Fruit fly (Drosophila melanogaster): ENCODE data around the gene Or85f.

Gene Or85f

DNA sequence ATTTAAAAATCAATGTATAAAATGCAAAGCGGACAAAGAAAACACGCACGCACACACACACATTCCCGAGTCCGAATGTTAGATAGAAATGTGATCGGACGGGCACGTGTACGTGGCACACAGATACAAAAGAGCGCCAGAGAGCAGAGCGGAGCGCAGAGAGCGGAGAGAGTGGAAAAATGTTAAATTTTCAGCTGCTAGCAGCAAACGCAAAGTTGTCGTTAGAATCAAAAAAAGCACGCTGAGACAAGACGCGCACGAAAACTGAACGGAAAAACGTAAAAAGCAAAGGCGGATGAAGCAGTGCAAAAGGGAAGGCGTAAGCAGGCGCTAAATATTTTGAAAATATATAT, 21.3 kb downstream of the Or85f start (continued):
- TF ChIP-seq gsb-n (tag; optimal IDR thresholded peaks at IDR 0.05) (no peak), sens-2 (GFP tag; IDR thresholded peaks at IDR 0.05) (no peak), ewg (GFP tag; optimal IDR thresholded peaks at IDR 0.05) (no peak), Dek (tag; optimal IDR thresholded peaks at IDR 0.05) (no peak), Fer3 (tag; optimal IDR thresholded peaks at IDR 0.05) (peak; percentile 23), CG15696 (tag; optimal IDR thresholded peaks at IDR 0.05) (no peak), sima (GFP tag; optimal IDR thresholded peaks at IDR 0.05) (no peak), cad (GFP tag; optimal IDR thresholded peaks at IDR 0.05) (no peak), maf-S (GFP tag; optimal IDR thresholded peaks at IDR 0.05) (no peak), CG18619 (GFP tag; optimal IDR thresholded peaks at IDR 0.05) (no peak), CG10209 (GFP tag; optimal IDR thresholded peaks at IDR 0.05) (no peak), CG13287 (GFP tag; IDR thresholded peaks at IDR 0.05; ENCODE audit: partially characterized antibody) (no peak), pros (GFP tag; optimal IDR thresholded peaks at IDR 0.05) (no peak), hbn (GFP tag; IDR thresholded peaks at IDR 0.05; ENCODE audit: partially characterized antibody) (no peak), CG15073 (GFP tag; optimal IDR thresholded peaks at IDR 0.05) (no peak), Hr78 (GFP tag; optimal IDR thresholded peaks at IDR 0.05) (no peak), CG7839 (tag; optimal IDR thresholded peaks at IDR 0.05) (no peak), Abd-B (GFP tag; optimal IDR thresholded peaks at IDR 0.05) (no peak), ab (GFP tag; optimal IDR thresholded peaks at IDR 0.05) (no peak), Fer1 (GFP tag; optimal IDR thresholded peaks at IDR 0.05) (peak; percentile 41), jigr1 (GFP tag; IDR thresholded peaks at IDR 0.05) (no peak), CG12942 (GFP tag; optimal IDR thresholded peaks at IDR 0.05) (no peak), dmrt99B (tag; optimal IDR thresholded peaks at IDR 0.05) (no peak), Meics (GFP tag; optimal IDR thresholded peaks at IDR 0.05) (no peak), Atf3 (GFP tag; optimal IDR thresholded peaks at IDR 0.05) (no peak), Nf-YB (GFP tag; optimal IDR thresholded peaks at IDR 0.05) (no peak), nerfin-1 (tag; optimal IDR thresholded peaks at IDR 0.05) (peak; percentile 79), CG9609 (GFP tag; optimal IDR thresholded peaks at IDR 0.05) (no peak), nerfin-2 (GFP tag; IDR thresholded peaks at IDR 0.05; ENCODE audit: partially characterized antibody) (no peak), Doc2 (GFP tag; IDR thresholded peaks at IDR 0.05) (no peak), nau (GFP tag; optimal IDR thresholded peaks at IDR 0.05) (peak; percentile 24), Myb (GFP tag; optimal IDR thresholded peaks at IDR 0.05) (no peak), zen2 (GFP tag; IDR thresholded peaks at IDR 0.05; ENCODE audit: partially characterized antibody) (no peak), CG8388 (GFP tag; optimal IDR thresholded peaks at IDR 0.05) (no peak), CG16863 (GFP tag; optimal IDR thresholded peaks at IDR 0.05) (no peak), CG34224 (GFP tag; IDR thresholded peaks at IDR 0.05; ENCODE audit: partially characterized antibody) (no peak), CG7271 (tag; optimal IDR thresholded peaks at IDR 0.05) (no peak), CG6654 (GFP tag; optimal IDR thresholded peaks at IDR 0.05) (no peak), chif (GFP tag; optimal IDR thresholded peaks at IDR 0.05) (no peak), lbe (GFP tag; optimal IDR thresholded peaks at IDR 0.05) (peak; percentile 53), gfzf (GFP tag; optimal IDR thresholded peaks at IDR 0.05) (no peak), CG15514 (GFP tag; optimal IDR thresholded peaks at IDR 0.05) (peak; percentile 36), CG12104 (GFP tag; optimal IDR thresholded peaks at IDR 0.05) (no peak), nom (GFP tag; optimal IDR thresholded peaks at IDR 0.05) (peak; percentile 26), org-1 (GFP tag; optimal IDR thresholded peaks at IDR 0.05) (no peak), CG34422 (GFP tag; IDR thresholded peaks at IDR 0.05) (no peak), CG33557 (GFP tag; optimal IDR thresholded peaks at IDR 0.05) (no peak), CG8765 (GFP tag; IDR thresholded peaks at IDR 0.05) (no peak), CG8089 (GFP tag; optimal IDR thresholded peaks at IDR 0.05) (no peak), onecut (GFP tag; IDR thresholded peaks at IDR 0.05) (peak; percentile 83), cas (GFP tag; IDR thresholded peaks at IDR 0.05) (no peak)
